Fruit fly (Drosophila melanogaster): ENCODE data around the gene CG12991.

CG12991 gene

dm6 chrX:17579782-17580451, at the start of gene CG12991 (continued):
- TF ChIP-seq gro (GFP tag; optimal IDR thresholded peaks at IDR 0.05) (no peak), CG42726 (GFP tag; IDR thresholded peaks at IDR 0.05; ENCODE audit: partially characterized antibody) (0 out of 2 replicates have a peak, but pooled peaks have one; percentile 31), bowl (GFP tag; IDR thresholded peaks at IDR 0.05) (no peak), ken (GFP tag; IDR thresholded peaks at IDR 0.05) (no peak), ERR (GFP tag; optimal IDR thresholded peaks at IDR 0.05) (no peak), tap (tag; optimal IDR thresholded peaks at IDR 0.05) (no peak), dimm (GFP tag; IDR thresholded peaks at IDR 0.05) (no peak), CG14710 (tag; optimal IDR thresholded peaks at IDR 0.05) (no peak), fd102C (GFP tag; optimal IDR thresholded peaks at IDR 0.05) (no peak), hb (GFP tag; IDR thresholded peaks at IDR 0.05; ENCODE audit: partially characterized antibody) (no peak), lmd (GFP tag; IDR thresholded peaks at IDR 0.05) (no peak), ham (GFP tag; IDR thresholded peaks at IDR 0.05) (no peak), schlank (tag; optimal IDR thresholded peaks at IDR 0.05) (no peak), Antp (GFP tag; optimal IDR thresholded peaks at IDR 0.05) (no peak), D19A (tag; optimal IDR thresholded peaks at IDR 0.05) (no peak), D19B (GFP tag; optimal IDR thresholded peaks at IDR 0.05) (no peak), h (optimal IDR thresholded peaks at IDR 0.05) (no peak), GATAe (GFP tag; conservative IDR thresholded peaks at IDR 0.05) (no peak), CG10209 (GFP tag; optimal IDR thresholded peaks at IDR 0.05) (no peak), CG18262 (tag; optimal IDR thresholded peaks at IDR 0.05) (no peak), oc (tag; optimal IDR thresholded peaks at IDR 0.05) (no peak), sens (GFP tag) (no peak), p53 (GFP tag; optimal IDR thresholded peaks at IDR 0.05) (no peak), BEAF-32 (GFP tag; optimal IDR thresholded peaks at IDR 0.05) (no peak), kah (GFP tag; optimal IDR thresholded peaks at IDR 0.05) (no peak), CG17802 (tag; optimal IDR thresholded peaks at IDR 0.05) (no peak), Dad (GFP tag; optimal IDR thresholded peaks at IDR 0.05) (no peak), CG6272 (GFP tag; IDR thresholded peaks at IDR 0.05) (no peak), Mad (GFP tag; optimal IDR thresholded peaks at IDR 0.05) (no peak), NK7.1 (GFP tag; optimal IDR thresholded peaks at IDR 0.05) (no peak), CG2120 (GFP tag; optimal IDR thresholded peaks at IDR 0.05) (peak; percentile 24), grau (tag; optimal IDR thresholded peaks at IDR 0.05) (no peak), CG10267 (tag; optimal IDR thresholded peaks at IDR 0.05) (no peak), cad (GFP tag; optimal IDR thresholded peaks at IDR 0.05) (no peak), CG6654 (GFP tag; optimal IDR thresholded peaks at IDR 0.05) (no peak), ems (GFP tag; optimal IDR thresholded peaks at IDR 0.05) (no peak), CG32772 (GFP tag; IDR thresholded peaks at IDR 0.05) (no peak), al (GFP tag; IDR thresholded peaks at IDR 0.05) (no peak), org-1 (GFP tag; optimal IDR thresholded peaks at IDR 0.05) (no peak), CG11093 (GFP tag; IDR thresholded peaks at IDR 0.05) (no peak), CoRest (tag; optimal IDR thresholded peaks at IDR 0.05) (no peak), crc (GFP tag; optimal IDR thresholded peaks at IDR 0.05) (no peak), sc (optimal IDR thresholded peaks at IDR 0.05) (no peak), sc (GFP tag; optimal IDR thresholded peaks at IDR 0.05) (no peak), dysf (GFP tag; IDR thresholded peaks at IDR 0.05) (no peak), luna (GFP tag; optimal IDR thresholded peaks at IDR 0.05) (no peak), bsh (GFP tag; optimal IDR thresholded peaks at IDR 0.05) (no peak), Dp (GFP tag; optimal IDR thresholded peaks at IDR 0.05) (no peak), onecut (GFP tag; IDR thresholded peaks at IDR 0.05) (peak; percentile 91), CG17359 (tag; optimal IDR thresholded peaks at IDR 0.05) (peak; percentile 27), HLH3B (GFP tag; IDR thresholded peaks at IDR 0.05) (peak; percentile 20; the same call in 1 of the 2 replicates), her (GFP tag; optimal IDR thresholded peaks at IDR 0.05) (no peak)

Data from whole organism, embryonic.